Worm (Caenorhabditis elegans) whole organism, L2 larva: Measurements from ENCODE around the gene cra-1.

Experiments
- C34F6.9 ChIP-seq: fragments of 150-350 bp; optimal IDR thresholded peaks from 2 replicates; lab custom pipeline; 2014; ENCODE audit warnings: missing biosample characterization, missing genetic modification characterization
- F13H6.1 ChIP-seq: sonication (generic microtip); optimal IDR thresholded peaks from 2 replicates; lab custom pipeline; 2016; ENCODE audit warnings: missing genetic modification characterization, missing compliant biosample characterization
- R02D3.7 ChIP-seq: fragments of 150-350 bp; optimal IDR thresholded peaks from 2 replicates; lab custom pipeline; 2014; ENCODE audit warnings: missing biosample characterization, missing genetic modification characterization
- Y55F3AM.14 ChIP-seq: fragments of 200-800 bp; sonication (Bioruptor generic); optimal IDR thresholded peaks from 2 replicates; lab custom pipeline; 2018; ENCODE audit warnings: mild to moderate bottlenecking, missing genetic modification characterization, missing compliant biosample characterization
- ZK546.5 ChIP-seq: sonication (generic microtip); optimal IDR thresholded peaks from 2 replicates; lab custom pipeline; 2017; ENCODE audit warnings: missing biosample characterization, missing genetic modification characterization
- alr-1 ChIP-seq: fragments of 150-350 bp; optimal IDR thresholded peaks from 2 replicates; lab custom pipeline; 2014; ENCODE audit warnings: missing biosample characterization, missing genetic modification characterization
- aly-2 ChIP-seq: fragments of 150-350 bp; optimal IDR thresholded peaks from 2 replicates; lab custom pipeline; 2014; ENCODE audit warnings: missing biosample characterization, missing genetic modification characterization
- ama-1 ChIP-seq: fragments of 150-350 bp; optimal IDR thresholded peaks from 2 replicates; lab custom pipeline; 2018; ENCODE audit warnings: inconsistent platforms
- blmp-1 ChIP-seq: sonication (generic microtip); optimal IDR thresholded peaks from 2 replicates; lab custom pipeline; 2017; ENCODE audit warnings: missing genetic modification characterization, mild to moderate bottlenecking, missing compliant biosample characterization, antibody characterized with exemption, moderate library complexity; ENCODE audit not compliant: insufficient read depth
- ceh-16 ChIP-seq: fragments of 150-350 bp; optimal IDR thresholded peaks from 2 replicates; lab custom pipeline; 2014; ENCODE audit warnings: missing biosample characterization, missing genetic modification characterization
- ceh-82 ChIP-seq: fragments of 150-350 bp; optimal IDR thresholded peaks from 2 replicates; lab custom pipeline; 2014; ENCODE audit warnings: missing biosample characterization, missing genetic modification characterization
- crh-2 ChIP-seq: sonication (generic microtip); optimal IDR thresholded peaks from 2 replicates; lab custom pipeline; 2017; ENCODE audit warnings: missing biosample characterization, missing genetic modification characterization
- dmd-4 ChIP-seq: sonication (generic microtip); optimal IDR thresholded peaks from 2 replicates; lab custom pipeline; 2017; ENCODE audit warnings: missing biosample characterization, missing genetic modification characterization
- egl-27 ChIP-seq: sonication (generic microtip); optimal IDR thresholded peaks from 3 replicates; lab custom pipeline; 2017; ENCODE audit warnings: missing biosample characterization, missing genetic modification reagents, missing genetic modification characterization
- elt-1 ChIP-seq: fragments of 150-350 bp; optimal IDR thresholded peaks from 2 replicates; lab custom pipeline; 2014; ENCODE audit warnings: missing biosample characterization, missing genetic modification characterization
- elt-3 ChIP-seq: sonication (generic microtip); optimal IDR thresholded peaks from 2 replicates; lab custom pipeline; 2017; ENCODE audit warnings: missing biosample characterization, missing genetic modification characterization
- fos-1 ChIP-seq: fragments of 150-350 bp; optimal IDR thresholded peaks from 2 replicates; lab custom pipeline; 2014; ENCODE audit warnings: missing biosample characterization, missing genetic modification characterization
- gmeb-1 ChIP-seq: fragments of 150-350 bp; optimal IDR thresholded peaks from 2 replicates; lab custom pipeline; 2014; ENCODE audit warnings: missing biosample characterization, missing genetic modification characterization
- lin-11 ChIP-seq: fragments of 150-350 bp; sonication (generic microtip); optimal IDR thresholded peaks from 2 replicates; lab custom pipeline; 2014; ENCODE audit warnings: missing biosample characterization, missing genetic modification characterization, inconsistent platforms, mixed read lengths
- lin-13 ChIP-seq: fragments of 150-350 bp; optimal IDR thresholded peaks from 2 replicates; lab custom pipeline; 2014; ENCODE audit warnings: missing biosample characterization, missing genetic modification reagents, missing genetic modification characterization
- lin-39 ChIP-seq: fragments of 150-350 bp; optimal IDR thresholded peaks from 2 replicates; lab custom pipeline; 2014; ENCODE audit warnings: missing biosample characterization, missing genetic modification reagents, missing genetic modification characterization
- lsy-2 ChIP-seq, 2 experiments: fragments of 150-350 bp in 1 of 2; sonication (generic microtip) in 1 of 2; optimal IDR thresholded peaks; 2 replicates each; lab custom pipeline; 2014 to 2017; ENCODE audit warnings: missing biosample characterization in 2 of 2, missing genetic modification characterization in 2 of 2
- mab-5 ChIP-seq: fragments of 150-350 bp; optimal IDR thresholded peaks from 2 replicates; lab custom pipeline; 2014; ENCODE audit warnings: missing biosample characterization, missing genetic modification characterization
- mbf-1 ChIP-seq: sonication (generic microtip); optimal IDR thresholded peaks from 2 replicates; lab custom pipeline; 2017; ENCODE audit warnings: missing biosample characterization, missing genetic modification characterization
- mdl-1 ChIP-seq, 2 experiments: fragments of 150-350 bp in 1 of 2; sonication (generic microtip) in 1 of 2; optimal IDR thresholded peaks; 2 replicates each; lab custom pipeline; 2017; ENCODE audit warnings: missing biosample characterization in 2 of 2, missing genetic modification characterization in 2 of 2
- nhr-10 ChIP-seq: sonication (generic microtip); optimal IDR thresholded peaks from 2 replicates; lab custom pipeline; 2017; ENCODE audit warnings: missing biosample characterization, missing genetic modification characterization
- nhr-11 ChIP-seq: fragments of 150-350 bp; optimal IDR thresholded peaks from 2 replicates; lab custom pipeline; 2014; ENCODE audit warnings: missing biosample characterization, missing genetic modification characterization
- nhr-12 ChIP-seq: fragments of 150-350 bp; optimal IDR thresholded peaks from 2 replicates; lab custom pipeline; 2014; ENCODE audit warnings: missing biosample characterization, missing genetic modification characterization
- nhr-129 ChIP-seq: fragments of 150-350 bp; optimal IDR thresholded peaks from 2 replicates; lab custom pipeline; 2014; ENCODE audit warnings: missing biosample characterization, missing genetic modification characterization
- nhr-21 ChIP-seq: fragments of 150-350 bp; optimal IDR thresholded peaks from 2 replicates; lab custom pipeline; 2014; ENCODE audit warnings: missing biosample characterization, missing genetic modification characterization
- nhr-23 ChIP-seq: fragments of 150-350 bp; optimal IDR thresholded peaks from 2 replicates; lab custom pipeline; 2014; ENCODE audit warnings: missing biosample characterization, missing genetic modification reagents, missing genetic modification characterization
- nhr-237 ChIP-seq: fragments of 150-350 bp; optimal IDR thresholded peaks from 2 replicates; lab custom pipeline; 2014; ENCODE audit warnings: missing biosample characterization, missing genetic modification characterization
- nhr-25 ChIP-seq: fragments of 150-350 bp; sonication (generic microtip); optimal IDR thresholded peaks from 3 replicates; lab custom pipeline; 2014; ENCODE audit warnings: missing biosample characterization, missing genetic modification characterization
- nhr-6 ChIP-seq: fragments of 150-350 bp; optimal IDR thresholded peaks from 2 replicates; lab custom pipeline; 2014; ENCODE audit warnings: missing biosample characterization, missing genetic modification characterization
- nhr-77 ChIP-seq: fragments of 150-350 bp; optimal IDR thresholded peaks from 2 replicates; lab custom pipeline; 2014; ENCODE audit warnings: missing biosample characterization, missing genetic modification characterization
- peb-1 ChIP-seq: fragments of 150-350 bp; optimal IDR thresholded peaks from 2 replicates; lab custom pipeline; 2014; ENCODE audit warnings: missing biosample characterization, missing genetic modification characterization
- sem-4 ChIP-seq: fragments of 150-350 bp; optimal IDR thresholded peaks from 2 replicates; lab custom pipeline; 2014; ENCODE audit warnings: missing biosample characterization, missing genetic modification reagents, missing genetic modification characterization
- skn-1 ChIP-seq: sonication (generic microtip); optimal IDR thresholded peaks from 2 replicates; lab custom pipeline; 2017; ENCODE audit warnings: missing biosample characterization, missing genetic modification characterization
- sma-3 ChIP-seq: sonication (generic microtip); optimal IDR thresholded peaks from 2 replicates; lab custom pipeline; 2016; ENCODE audit warnings: missing genetic modification reagents, missing genetic modification characterization, missing compliant biosample characterization
- sma-9 ChIP-seq, 2 experiments: fragments of 150-350 bp in 1 of 2; sonication (generic microtip) in 1 of 2; optimal IDR thresholded peaks; 2 replicates each; lab custom pipeline; 2014 to 2016; ENCODE audit warnings: missing genetic modification characterization in 2 of 2, mild to moderate bottlenecking in 1 of 2, missing biosample characterization in 1 of 2, missing compliant biosample characterization in 1 of 2, missing genetic modification reagents in 1 of 2, moderate library complexity in 1 of 2
- snpc-4 ChIP-seq: fragments of 150-350 bp; optimal IDR thresholded peaks from 2 replicates; lab custom pipeline; 2014; ENCODE audit warnings: missing biosample characterization, missing genetic modification characterization
- unc-39 ChIP-seq: fragments of 150-350 bp; optimal IDR thresholded peaks from 2 replicates; lab custom pipeline; 2014; ENCODE audit warnings: missing biosample characterization, missing genetic modification characterization
- unc-55 ChIP-seq: fragments of 150-350 bp; sonication (generic microtip); optimal IDR thresholded peaks from 3 replicates; lab custom pipeline; 2014; ENCODE audit warnings: missing biosample characterization, missing genetic modification reagents, missing genetic modification characterization
- unc-62 ChIP-seq: fragments of 150-350 bp; optimal IDR thresholded peaks from 2 replicates; lab custom pipeline; 2014; ENCODE audit warnings: missing biosample characterization, missing genetic modification reagents, missing genetic modification characterization
- zag-1 ChIP-seq: fragments of 150-350 bp; optimal IDR thresholded peaks from 2 replicates; lab custom pipeline; 2014; ENCODE audit warnings: missing biosample characterization, missing genetic modification characterization
- ztf-1 ChIP-seq: fragments of 200-800 bp; sonication (Bioruptor generic); conservative IDR thresholded peaks from 2 replicates; pipeline ENCODE4 v1.3.6; 2022; ENCODE audit warnings: missing genetic modification characterization, missing compliant biosample characterization
- ztf-11 ChIP-seq: sonication (generic microtip); optimal IDR thresholded peaks from 2 replicates; lab custom pipeline; 2017; ENCODE audit warnings: missing biosample characterization, missing genetic modification characterization
- ztf-4 ChIP-seq: fragments of 150-350 bp; optimal IDR thresholded peaks from 2 replicates; lab custom pipeline; 2014; ENCODE audit warnings: missing biosample characterization, missing genetic modification characterization

Gene cra-1

ce11 chrIII:6873724-6874123, 4.5 kb upstream of the cra-1 start:
- TF ChIP-seq nhr-11 (tag; lab: Kevin White, UChicago) = no peak
- no peak for TF ChIP-seq aly-2 (tag; lab: Kevin White, UChicago)
- TF ChIP-seq sma-9 (GFP tag; optimal IDR thresholded peaks at IDR 0.05; lab: Kevin White, UChicago) = peak; percentile 47
- TF ChIP-seq sma-9 (tag; optimal IDR thresholded peaks at IDR 0.05; lab: Kevin White, UChicago) = no peak
- TF ChIP-seq skn-1 = no peak
- TF ChIP-seq ZK546.5 (tag; lab: Kevin White, UChicago) = no peak
- TF ChIP-seq mab-5 (tag; lab: Kevin White, UChicago) = no peak
- peak; percentile 36 for TF ChIP-seq nhr-129
- TF ChIP-seq nhr-25 = no peak
- TF ChIP-seq peb-1 = no peak
- no peak for TF ChIP-seq nhr-23 (tag; lab: Kevin White, UChicago)
- TF ChIP-seq sem-4 (tag; lab: Kevin White, UChicago) = no peak
- no peak for TF ChIP-seq lin-11 (tag; lab: Kevin White, UChicago)
- peak; percentile 24 for TF ChIP-seq ztf-4 (tag; lab: Kevin White, UChicago)
- TF ChIP-seq sma-3 (GFP tag; lab: Kevin White, UChicago) = no peak
- TF ChIP-seq blmp-1 (tag; lab: Kevin White, UChicago) = no peak
- TF ChIP-seq snpc-4 (tag; lab: Kevin White, UChicago) = no peak
- TF ChIP-seq alr-1 (tag; lab: Kevin White, UChicago) = no peak
- TF ChIP-seq egl-27 (tag; lab: Kevin White, UChicago) = no peak
- TF ChIP-seq mbf-1 (tag; lab: Kevin White, UChicago) = no peak
- peak; percentile 68 for TF ChIP-seq lin-13 (GFP tag; lab: Kevin White, UChicago)
- no peak for TF ChIP-seq ztf-11 (tag; lab: Kevin White, UChicago)
- no peak for TF ChIP-seq nhr-12 (tag; lab: Kevin White, UChicago)
- TF ChIP-seq ceh-82 (tag; lab: Kevin White, UChicago) = no peak
- no peak for TF ChIP-seq zag-1 (tag; lab: Kevin White, UChicago)
- TF ChIP-seq gmeb-1 (tag; lab: Kevin White, UChicago) = no peak
- no peak for TF ChIP-seq lin-39
- TF ChIP-seq nhr-10 (tag; lab: Kevin White, UChicago) = no peak
- no peak for TF ChIP-seq Y55F3AM.14 (GFP tag; lab: Kevin White, UChicago)
- no peak for TF ChIP-seq R02D3.7
- TF ChIP-seq nhr-77 (tag; lab: Kevin White, UChicago) = no peak
- no peak for TF ChIP-seq ztf-1 (GFP tag; lab: Robert Waterston, UW)
- TF ChIP-seq ceh-16 (tag; lab: Kevin White, UChicago) = no peak
- no peak for TF ChIP-seq nhr-237 (tag; lab: Kevin White, UChicago)
- no peak for TF ChIP-seq elt-3 (tag; lab: Kevin White, UChicago)
- no peak for TF ChIP-seq C34F6.9 (tag; lab: Kevin White, UChicago)
- TF ChIP-seq nhr-21 (tag; lab: Kevin White, UChicago) = no peak
- TF ChIP-seq F13H6.1 = peak; percentile 38
- TF ChIP-seq elt-1 (tag; lab: Kevin White, UChicago) = no peak
- TF ChIP-seq fos-1 = no peak
- no peak for TF ChIP-seq mdl-1 (tag; optimal IDR thresholded peaks at IDR 0.05; lab: Kevin White, UChicago)
- TF ChIP-seq unc-39 = no peak
- peak; percentile 2 for TF ChIP-seq nhr-6 (tag; lab: Kevin White, UChicago)
- TF ChIP-seq unc-62 = no peak
- TF ChIP-seq dmd-4 (tag; lab: Kevin White, UChicago) = no peak
- TF ChIP-seq crh-2 (tag; lab: Kevin White, UChicago) = no peak
- peak; percentile 23 for TF ChIP-seq ama-1 (lab: Kevin White, UChicago)
- peak in 1 of 2 experiments; percentile 59 for TF ChIP-seq lsy-2 (tag; optimal IDR thresholded peaks at IDR 0.05; lab: Kevin White, UChicago)
- no peak for TF ChIP-seq unc-55
